Worm (Caenorhabditis elegans) whole organism, L2 larva: ENCODE data around the gene rbr-2.

Experiments used
- ZK546.5 ChIP-seq: sonication (generic microtip); optimal IDR thresholded peaks from 2 replicates; lab custom pipeline; 2017; ENCODE audit warnings: missing biosample characterization, missing genetic modification characterization
- blmp-1 ChIP-seq: sonication (generic microtip); optimal IDR thresholded peaks from 2 replicates; lab custom pipeline; 2017; ENCODE audit warnings: missing genetic modification characterization, mild to moderate bottlenecking, missing compliant biosample characterization, antibody characterized with exemption, moderate library complexity; ENCODE audit not compliant: insufficient read depth
- elt-1 ChIP-seq: fragments of 150-350 bp; optimal IDR thresholded peaks from 2 replicates; lab custom pipeline; 2014; ENCODE audit warnings: missing biosample characterization, missing genetic modification characterization
- elt-3 ChIP-seq: sonication (generic microtip); optimal IDR thresholded peaks from 2 replicates; lab custom pipeline; 2017; ENCODE audit warnings: missing biosample characterization, missing genetic modification characterization
- fos-1 ChIP-seq: fragments of 150-350 bp; optimal IDR thresholded peaks from 2 replicates; lab custom pipeline; 2014; ENCODE audit warnings: missing biosample characterization, missing genetic modification characterization
- lin-13 ChIP-seq: fragments of 150-350 bp; optimal IDR thresholded peaks from 2 replicates; lab custom pipeline; 2014; ENCODE audit warnings: missing biosample characterization, missing genetic modification reagents, missing genetic modification characterization
- mdl-1 ChIP-seq, 2 experiments: fragments of 150-350 bp in 1 of 2; sonication (generic microtip) in 1 of 2; optimal IDR thresholded peaks; 2 replicates each; lab custom pipeline; 2017; ENCODE audit warnings: missing biosample characterization in 2 of 2, missing genetic modification characterization in 2 of 2
- nhr-25 ChIP-seq: fragments of 150-350 bp; sonication (generic microtip); optimal IDR thresholded peaks from 3 replicates; lab custom pipeline; 2014; ENCODE audit warnings: missing biosample characterization, missing genetic modification characterization
- peb-1 ChIP-seq: fragments of 150-350 bp; optimal IDR thresholded peaks from 2 replicates; lab custom pipeline; 2014; ENCODE audit warnings: missing biosample characterization, missing genetic modification characterization
- sem-4 ChIP-seq: fragments of 150-350 bp; optimal IDR thresholded peaks from 2 replicates; lab custom pipeline; 2014; ENCODE audit warnings: missing biosample characterization, missing genetic modification reagents, missing genetic modification characterization
- snpc-4 ChIP-seq: fragments of 150-350 bp; optimal IDR thresholded peaks from 2 replicates; lab custom pipeline; 2014; ENCODE audit warnings: missing biosample characterization, missing genetic modification characterization
- unc-62 ChIP-seq: fragments of 150-350 bp; optimal IDR thresholded peaks from 2 replicates; lab custom pipeline; 2014; ENCODE audit warnings: missing biosample characterization, missing genetic modification reagents, missing genetic modification characterization
- zag-1 ChIP-seq: fragments of 150-350 bp; optimal IDR thresholded peaks from 2 replicates; lab custom pipeline; 2014; ENCODE audit warnings: missing biosample characterization, missing genetic modification characterization
- ztf-11 ChIP-seq: sonication (generic microtip); optimal IDR thresholded peaks from 2 replicates; lab custom pipeline; 2017; ENCODE audit warnings: missing biosample characterization, missing genetic modification characterization

DNA sequence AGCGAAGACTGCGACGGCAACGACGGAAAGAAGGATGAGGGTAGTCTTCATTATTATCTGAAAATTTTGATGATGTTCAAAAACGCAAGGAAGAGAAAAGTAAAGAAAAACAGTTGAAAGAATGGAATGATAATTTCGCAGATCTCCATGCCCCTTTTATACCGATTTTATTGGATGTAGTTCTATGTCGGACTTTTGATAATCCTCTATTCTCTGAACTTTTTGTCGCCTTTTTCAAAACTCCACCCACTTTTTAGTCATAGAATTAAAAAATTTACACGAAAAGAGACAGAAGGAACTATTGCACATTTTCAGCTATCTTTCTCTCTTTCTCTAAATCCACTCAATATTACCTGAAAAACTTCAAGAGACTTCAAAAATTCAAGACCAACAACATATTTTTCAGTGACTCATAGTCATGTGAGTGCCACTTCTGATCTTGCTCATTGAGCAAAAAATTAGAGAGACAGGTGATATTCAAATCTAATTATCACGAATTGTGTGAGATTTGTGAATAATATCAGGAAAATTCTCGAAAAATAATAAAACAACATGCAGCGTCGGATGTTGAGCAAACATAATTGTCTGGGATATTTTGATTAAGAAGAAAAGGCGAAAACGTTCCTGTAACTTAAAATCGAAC is 29.9 kb upstream of the rbr-2 start, which contains the start of gene F13E9.15:
- TF ChIP-seq elt-3 (tag; lab: Kevin White, UChicago) (no peak), lin-13 (GFP tag; lab: Kevin White, UChicago) (no peak), nhr-25 (tag; lab: Kevin White, UChicago) (no peak), unc-62 (GFP tag; lab: Kevin White, UChicago) (no peak), sem-4 (tag; lab: Kevin White, UChicago) (no peak), ztf-11 (tag; lab: Kevin White, UChicago) (no peak), ZK546.5 (tag; lab: Kevin White, UChicago) (no peak), snpc-4 (tag; lab: Kevin White, UChicago) (no peak), mdl-1 (tag; optimal IDR thresholded peaks at IDR 0.05; lab: Kevin White, UChicago) (no peak), blmp-1 (tag; lab: Kevin White, UChicago) (no peak), fos-1 (no peak), peb-1 (tag; lab: Kevin White, UChicago) (no peak), zag-1 (tag; lab: Kevin White, UChicago) (no peak), elt-1 (no peak)
